Worm (Caenorhabditis elegans): ENCODE results near the gene C53D6.6.

DNA sequence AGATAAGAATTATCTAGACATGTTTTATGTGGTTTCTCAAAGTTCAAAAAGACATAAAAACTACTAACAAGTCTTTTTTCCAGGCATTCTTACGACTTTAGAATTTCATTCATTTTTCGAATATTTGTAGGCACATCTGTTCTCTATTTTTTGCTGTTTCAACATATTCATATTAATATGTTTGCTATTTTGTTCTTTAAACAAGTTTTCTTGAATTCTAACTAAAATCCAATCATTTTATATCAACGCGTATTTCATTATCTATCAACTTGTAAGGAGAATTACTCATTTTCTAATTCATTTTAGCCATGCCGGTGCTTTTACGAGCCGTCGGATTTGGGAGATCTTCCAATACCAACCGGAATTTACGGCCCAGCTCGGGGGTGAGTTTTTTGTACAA is 49.6 kb upstream of the C53D6.6 start, which contains the start of gene twk-8:
- TF ChIP-seq him-1 (tag; optimal IDR thresholded peaks at IDR 0.05), result no peak
- TF ChIP-seq W03F9.2 (tag; optimal IDR thresholded peaks at IDR 0.05), result no peak

All from whole organism, L4/young adult.